Worm (Caenorhabditis elegans) whole organism, late embryonic: ENCODE results near the gene Y102A11A.9.

Experiments
- ceh-2 ChIP-seq: sonication (generic microtip); optimal IDR thresholded peaks from 2 replicates; lab custom pipeline; 2016; ENCODE audit warnings: missing genotype, missing genetic modification characterization, missing compliant biosample characterization
- pha-4 ChIP-seq: fragments of 150-350 bp; optimal IDR thresholded peaks from 2 replicates; lab custom pipeline; 2018; ENCODE audit warnings: missing biosample characterization, missing genetic modification reagents, missing genetic modification characterization
- unc-86 ChIP-seq: sonication (generic microtip); optimal IDR thresholded peaks from 2 replicates; lab custom pipeline; 2016; ENCODE audit warnings: missing genetic modification characterization, missing compliant biosample characterization

DNA sequence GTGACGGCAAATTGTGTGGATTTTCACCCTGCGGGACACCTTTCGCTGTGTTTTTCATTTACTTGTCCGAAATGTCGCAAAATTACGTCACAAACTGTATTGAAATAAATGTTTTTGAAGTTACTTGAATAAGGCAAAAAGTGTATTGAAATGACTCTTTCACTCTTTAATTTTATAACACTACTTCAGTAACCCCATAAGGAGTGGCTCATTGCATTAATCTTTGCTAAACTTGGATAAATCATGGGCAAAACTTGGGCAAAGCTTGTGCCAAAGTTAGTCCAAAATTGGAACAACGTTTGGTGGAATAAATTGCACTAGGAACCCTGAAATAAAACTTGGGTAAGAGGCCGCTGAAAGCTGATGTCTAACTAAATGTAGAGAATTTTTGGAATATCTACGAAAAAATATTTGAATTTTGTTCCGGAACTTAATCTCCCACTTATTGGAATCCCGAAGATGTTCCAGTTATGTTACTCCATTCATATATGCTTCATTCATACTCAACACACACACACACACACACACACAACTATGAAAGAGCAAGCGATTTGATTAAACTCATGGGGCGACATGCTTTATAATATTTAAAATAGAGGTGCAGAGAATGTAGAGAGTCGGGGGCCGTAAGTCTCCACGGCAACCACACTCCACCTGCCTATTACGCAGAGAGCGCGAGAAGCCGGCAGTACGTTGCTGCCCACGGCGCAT, at the start of gene Y102A11A.9:
- no peak for TF ChIP-seq pha-4
- TF ChIP-seq ceh-2 (tag; lab: Kevin White, UChicago), result no peak
- TF ChIP-seq unc-86 (tag; lab: Kevin White, UChicago), result no peak
